Fruit fly (Drosophila melanogaster) whole organism, adult: ENCODE data around the gene CG1537.
A peak's percentile ranks its signal among the peaks of the same experiment; 100 is the strongest.

Experiments
- CG7101 ChIP-seq: fragments of 200-800 bp; sonication (Bioruptor generic); optimal IDR thresholded peaks from 2 replicates; lab custom pipeline; 2018; ENCODE audit warnings: missing biosample characterization, mild to moderate bottlenecking, missing genetic modification characterization, moderate library complexity
- Clk ChIP-seq: fragments of 200-800 bp; sonication (Bioruptor generic); optimal IDR thresholded peaks from 2 replicates; lab custom pipeline; 2017; ENCODE audit warnings: missing biosample characterization, missing genetic modification characterization
- Hr96 ChIP-seq: fragments of 200-800 bp; sonication (Bioruptor generic); optimal IDR thresholded peaks from 2 replicates; lab custom pipeline; 2016; ENCODE audit warnings: missing biosample characterization, missing genetic modification characterization
- toe ChIP-seq: fragments of 200-800 bp; sonication (Bioruptor generic); optimal IDR thresholded peaks from 2 replicates; lab custom pipeline; 2016; ENCODE audit warnings: missing biosample characterization, missing genetic modification characterization

dm6 chrX:11087384-11087783, 24.4 kb upstream of the CG1537 start:
- TF ChIP-seq Clk (no peak), CG7101 (tag; lab: Kevin White, UChicago) (peak; percentile 1), Hr96 (GFP tag; lab: Kevin White, UChicago) (peak; percentile 51), toe (GFP tag; lab: Kevin White, UChicago) (no peak)
